Worm (Caenorhabditis elegans) whole organism, L2 larva: ENCODE results near the gene F13H8.5.

Source experiments
- F13H6.1 ChIP-seq: sonication (generic microtip); optimal IDR thresholded peaks from 2 replicates; lab custom pipeline; 2016; ENCODE audit warnings: missing genetic modification characterization, missing compliant biosample characterization
- elt-3 ChIP-seq: sonication (generic microtip); optimal IDR thresholded peaks from 2 replicates; lab custom pipeline; 2017; ENCODE audit warnings: missing biosample characterization, missing genetic modification characterization
- lin-13 ChIP-seq: fragments of 150-350 bp; optimal IDR thresholded peaks from 2 replicates; lab custom pipeline; 2014; ENCODE audit warnings: missing biosample characterization, missing genetic modification reagents, missing genetic modification characterization
- nhr-12 ChIP-seq: fragments of 150-350 bp; optimal IDR thresholded peaks from 2 replicates; lab custom pipeline; 2014; ENCODE audit warnings: missing biosample characterization, missing genetic modification characterization
- nhr-25 ChIP-seq: fragments of 150-350 bp; sonication (generic microtip); optimal IDR thresholded peaks from 3 replicates; lab custom pipeline; 2014; ENCODE audit warnings: missing biosample characterization, missing genetic modification characterization
- nhr-77 ChIP-seq: fragments of 150-350 bp; optimal IDR thresholded peaks from 2 replicates; lab custom pipeline; 2014; ENCODE audit warnings: missing biosample characterization, missing genetic modification characterization
- skn-1 ChIP-seq: sonication (generic microtip); optimal IDR thresholded peaks from 2 replicates; lab custom pipeline; 2017; ENCODE audit warnings: missing biosample characterization, missing genetic modification characterization
- unc-62 ChIP-seq: fragments of 150-350 bp; optimal IDR thresholded peaks from 2 replicates; lab custom pipeline; 2014; ENCODE audit warnings: missing biosample characterization, missing genetic modification reagents, missing genetic modification characterization
- zag-1 ChIP-seq: fragments of 150-350 bp; optimal IDR thresholded peaks from 2 replicates; lab custom pipeline; 2014; ENCODE audit warnings: missing biosample characterization, missing genetic modification characterization
- ztf-11 ChIP-seq: sonication (generic microtip); optimal IDR thresholded peaks from 2 replicates; lab custom pipeline; 2017; ENCODE audit warnings: missing biosample characterization, missing genetic modification characterization

DNA sequence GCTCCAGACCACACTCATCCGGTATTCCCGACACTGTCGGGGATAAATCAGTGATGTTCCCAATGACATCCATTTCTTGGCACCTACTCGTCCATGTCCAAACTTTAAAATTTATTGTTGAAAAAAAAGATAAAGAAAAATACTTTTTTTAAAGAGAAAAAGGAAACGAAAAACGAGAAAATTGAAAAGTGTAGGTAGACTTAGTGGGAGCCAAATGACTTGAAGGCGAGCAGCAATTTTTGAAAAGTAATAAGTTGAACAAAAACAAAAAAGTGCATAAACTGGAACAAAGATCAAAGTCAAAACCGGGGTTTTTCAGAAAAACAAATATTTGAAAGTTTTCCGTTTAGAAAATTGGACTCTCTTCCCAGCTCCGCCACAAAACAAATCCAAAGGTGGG is 47.8 kb downstream of the F13H8.5 start, which contains the start of gene daf-37:
- no peak for TF ChIP-seq nhr-12 (tag; lab: Kevin White, UChicago)
- no peak for TF ChIP-seq nhr-25 (tag; lab: Kevin White, UChicago)
- no peak for TF ChIP-seq unc-62 (GFP tag; lab: Kevin White, UChicago)
- no peak for TF ChIP-seq ztf-11 (tag; lab: Kevin White, UChicago)
- no peak for TF ChIP-seq skn-1 (tag; lab: Kevin White, UChicago)
- no peak for TF ChIP-seq F13H6.1 (tag; lab: Kevin White, UChicago)
- no peak for TF ChIP-seq lin-13
- no peak for TF ChIP-seq elt-3 (tag; lab: Kevin White, UChicago)
- TF ChIP-seq nhr-77: no peak
- no peak for TF ChIP-seq zag-1 (tag; lab: Kevin White, UChicago)
